Worm (Caenorhabditis elegans): ENCODE data around the gene srab-3.

srab-3 gene

DNA sequence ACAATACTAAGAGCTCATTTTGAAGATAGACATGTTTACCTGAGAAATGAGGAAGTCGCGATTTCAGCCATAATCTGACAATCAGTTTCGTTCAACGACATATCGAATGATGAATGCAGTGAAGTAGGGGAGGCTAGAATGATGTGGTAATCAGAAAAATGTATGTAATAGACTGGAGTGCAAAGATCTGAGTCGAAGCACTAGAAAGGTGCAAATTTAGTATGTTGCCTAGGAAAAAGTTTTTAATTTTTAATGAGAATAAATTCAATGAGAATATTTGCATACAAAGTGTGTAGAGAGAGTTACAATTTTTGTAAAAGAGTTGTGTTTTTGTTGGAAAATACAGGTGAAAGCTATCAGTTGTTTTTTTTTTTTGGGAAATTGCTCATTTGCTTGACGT lies 2.8 kb downstream of the srab-3 start, which contains the start of gene srab-2:
TSS of gene srab-2 (minus strand) at position 101 of the 400 bp plus-strand sequence.
- TF ChIP-seq C34F6.9 (tag; optimal IDR thresholded peaks at IDR 0.05) (no peak), sem-4 (tag; optimal IDR thresholded peaks at IDR 0.05) (no peak), nhr-25 (tag; optimal IDR thresholded peaks at IDR 0.05) (no peak), mdl-1 (tag; optimal IDR thresholded peaks at IDR 0.05) (no peak), ZK546.5 (tag; optimal IDR thresholded peaks at IDR 0.05) (no peak), elt-1 (tag; optimal IDR thresholded peaks at IDR 0.05) (no peak)

DNA sequence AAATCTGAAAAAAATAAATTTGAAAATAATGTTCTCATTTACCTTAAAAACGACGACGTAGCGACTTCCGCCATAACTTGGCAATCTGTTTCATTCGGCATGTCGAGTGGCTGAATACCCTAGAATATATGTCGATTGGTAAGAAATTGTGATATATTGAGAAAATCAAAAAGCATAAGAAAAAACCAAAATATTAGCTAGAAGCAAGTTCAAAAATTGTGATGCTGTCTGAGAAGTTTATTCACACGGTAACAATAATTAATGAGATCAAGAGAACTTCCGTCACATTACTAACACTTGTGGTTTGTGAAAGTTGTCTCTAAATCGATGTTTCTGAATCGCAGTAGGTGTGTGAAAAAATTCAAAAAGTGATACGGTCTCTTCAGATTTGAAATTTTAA lies 5.7 kb downstream of the srab-3 start, which contains the start of gene srab-1:
TSS of gene srab-1 (minus strand) at position 101 of the 400 bp plus-strand sequence.
- TF ChIP-seq Y55F3AM.14 (GFP tag; optimal IDR thresholded peaks at IDR 0.05) (no peak), crh-2 (tag; optimal IDR thresholded peaks at IDR 0.05) (no peak), unc-62 (GFP tag; optimal IDR thresholded peaks at IDR 0.05) (no peak)

DNA sequence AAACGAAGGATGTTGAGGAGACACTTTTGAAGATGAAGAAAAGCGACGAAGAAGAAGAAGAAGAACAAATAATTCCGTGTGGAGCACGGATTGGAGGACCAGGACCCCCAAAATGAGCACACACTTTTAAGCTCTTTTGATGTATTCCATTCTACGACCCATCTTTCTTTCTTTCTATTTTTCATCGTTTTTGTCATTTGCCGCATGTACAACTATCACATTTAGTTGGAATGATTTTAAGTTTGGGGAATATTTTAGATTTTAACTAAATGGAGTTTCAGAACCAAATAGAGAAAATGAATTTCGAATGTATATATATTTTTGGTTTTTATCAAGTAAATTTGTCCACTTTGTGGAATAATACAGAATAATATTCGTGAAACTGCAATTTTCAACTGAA lies 8.8 kb downstream of the srab-3 start, which contains the start of gene unc-46:
TSS of gene unc-46 (minus strand) at position 101 of the 400 bp plus-strand sequence.
- no peak for TF ChIP-seq nhr-12 (tag; optimal IDR thresholded peaks at IDR 0.05)
- TF ChIP-seq unc-55 (GFP tag; optimal IDR thresholded peaks at IDR 0.05), result no peak
- TF ChIP-seq F13H6.1 (tag; optimal IDR thresholded peaks at IDR 0.05), result no peak
- no peak for TF ChIP-seq sem-4 (tag; optimal IDR thresholded peaks at IDR 0.05)
- TF ChIP-seq nhr-129 (tag; optimal IDR thresholded peaks at IDR 0.05), result no peak
- TF ChIP-seq ama-1 (optimal IDR thresholded peaks at IDR 0.05), result no peak
- TF ChIP-seq lin-39 (tag; optimal IDR thresholded peaks at IDR 0.05), result no peak
- TF ChIP-seq ztf-1 (GFP tag; conservative IDR thresholded peaks at IDR 0.05), result no peak
- no peak for TF ChIP-seq sma-9 (GFP tag; optimal IDR thresholded peaks at IDR 0.05)
- no peak for TF ChIP-seq sma-9 (tag; optimal IDR thresholded peaks at IDR 0.05)
- no peak for TF ChIP-seq ceh-16 (tag; optimal IDR thresholded peaks at IDR 0.05)
- no peak for TF ChIP-seq fos-1 (tag; optimal IDR thresholded peaks at IDR 0.05)
- TF ChIP-seq elt-3 (tag; optimal IDR thresholded peaks at IDR 0.05), result no peak
- TF ChIP-seq aly-2 (tag; optimal IDR thresholded peaks at IDR 0.05), result no peak
- no peak for TF ChIP-seq unc-39 (tag; optimal IDR thresholded peaks at IDR 0.05)
- no peak for TF ChIP-seq gmeb-1 (tag; optimal IDR thresholded peaks at IDR 0.05)
- TF ChIP-seq sma-3 (GFP tag; optimal IDR thresholded peaks at IDR 0.05), result no peak
- TF ChIP-seq ztf-4 (tag; optimal IDR thresholded peaks at IDR 0.05), result no peak
- no peak for TF ChIP-seq nhr-21 (tag; optimal IDR thresholded peaks at IDR 0.05)
- TF ChIP-seq egl-27 (tag; optimal IDR thresholded peaks at IDR 0.05), result no peak
- TF ChIP-seq blmp-1 (tag; optimal IDR thresholded peaks at IDR 0.05; ENCODE audit: insufficient read depth), result no peak

DNA sequence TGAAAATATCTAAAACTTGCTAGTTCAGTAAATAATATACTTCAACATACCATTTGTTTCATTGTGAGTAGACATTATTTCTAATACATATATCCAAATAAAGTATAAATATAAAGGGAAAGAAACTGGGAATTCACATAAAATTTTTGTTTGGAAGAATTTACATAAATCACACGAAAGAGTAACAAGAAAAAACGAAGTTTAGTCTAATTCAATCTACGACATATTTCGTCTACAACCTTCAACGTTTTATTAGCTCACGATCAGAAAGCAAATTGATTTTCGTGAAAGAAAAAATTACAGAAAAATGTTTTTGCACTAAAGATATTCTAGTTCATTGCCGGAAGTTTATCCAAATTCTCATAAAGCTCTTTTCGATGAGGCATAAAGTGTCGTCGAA lies 10.7 kb downstream of the srab-3 start, which contains the start of gene C04F5.2:
TSS of gene C04F5.2 (minus strand) at position 101 of the 400 bp plus-strand sequence.
- TF ChIP-seq lin-39 (tag; optimal IDR thresholded peaks at IDR 0.05) (no peak), nhr-77 (tag; optimal IDR thresholded peaks at IDR 0.05) (no peak), ceh-16 (tag; optimal IDR thresholded peaks at IDR 0.05) (no peak), ama-1 (optimal IDR thresholded peaks at IDR 0.05) (no peak), unc-55 (GFP tag; optimal IDR thresholded peaks at IDR 0.05) (no peak), lsy-2 (tag; optimal IDR thresholded peaks at IDR 0.05) (no peak), nhr-21 (tag; optimal IDR thresholded peaks at IDR 0.05) (no peak), blmp-1 (tag; optimal IDR thresholded peaks at IDR 0.05; ENCODE audit: insufficient read depth) (no peak), sem-4 (tag; optimal IDR thresholded peaks at IDR 0.05) (no peak), Y55F3AM.14 (GFP tag; optimal IDR thresholded peaks at IDR 0.05) (no peak), unc-62 (GFP tag; optimal IDR thresholded peaks at IDR 0.05) (no peak), nhr-23 (tag; optimal IDR thresholded peaks at IDR 0.05) (no peak), ztf-11 (tag; optimal IDR thresholded peaks at IDR 0.05) (no peak), nhr-129 (tag; optimal IDR thresholded peaks at IDR 0.05) (no peak), snpc-4 (tag; optimal IDR thresholded peaks at IDR 0.05) (no peak)

DNA sequence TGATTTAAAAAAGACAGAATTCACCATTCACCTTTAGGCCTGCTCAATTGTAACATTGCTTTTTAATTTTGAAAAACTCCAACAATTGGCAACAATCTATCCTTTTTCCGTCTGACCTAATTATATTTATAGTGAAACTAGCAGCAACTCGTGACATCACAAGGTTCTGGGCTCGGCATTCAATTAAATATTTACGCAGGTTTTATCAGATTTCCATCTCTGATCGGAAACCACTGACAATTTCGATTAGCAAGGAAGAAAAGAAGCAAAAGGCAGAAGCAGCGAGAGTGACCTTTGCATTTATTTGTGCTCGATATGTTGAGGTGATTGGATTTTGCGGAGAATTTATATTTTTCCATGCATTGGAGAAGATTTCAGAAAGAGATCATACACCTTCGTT lies 17.3 kb downstream of the srab-3 start:
- TF ChIP-seq lsy-2 (tag; optimal IDR thresholded peaks at IDR 0.05) (peak in 1 of 2 experiments; percentile 12), mab-5 (tag; optimal IDR thresholded peaks at IDR 0.05) (no peak), unc-55 (GFP tag; optimal IDR thresholded peaks at IDR 0.05) (no peak), skn-1 (tag; optimal IDR thresholded peaks at IDR 0.05) (no peak), nhr-11 (tag; optimal IDR thresholded peaks at IDR 0.05) (no peak), ztf-4 (tag; optimal IDR thresholded peaks at IDR 0.05) (no peak), nhr-77 (tag; optimal IDR thresholded peaks at IDR 0.05) (no peak), sem-4 (tag; optimal IDR thresholded peaks at IDR 0.05) (no peak)
